Worm (Caenorhabditis elegans): Measurements from ENCODE around the gene klf-2.

klf-2 gene

DNA sequence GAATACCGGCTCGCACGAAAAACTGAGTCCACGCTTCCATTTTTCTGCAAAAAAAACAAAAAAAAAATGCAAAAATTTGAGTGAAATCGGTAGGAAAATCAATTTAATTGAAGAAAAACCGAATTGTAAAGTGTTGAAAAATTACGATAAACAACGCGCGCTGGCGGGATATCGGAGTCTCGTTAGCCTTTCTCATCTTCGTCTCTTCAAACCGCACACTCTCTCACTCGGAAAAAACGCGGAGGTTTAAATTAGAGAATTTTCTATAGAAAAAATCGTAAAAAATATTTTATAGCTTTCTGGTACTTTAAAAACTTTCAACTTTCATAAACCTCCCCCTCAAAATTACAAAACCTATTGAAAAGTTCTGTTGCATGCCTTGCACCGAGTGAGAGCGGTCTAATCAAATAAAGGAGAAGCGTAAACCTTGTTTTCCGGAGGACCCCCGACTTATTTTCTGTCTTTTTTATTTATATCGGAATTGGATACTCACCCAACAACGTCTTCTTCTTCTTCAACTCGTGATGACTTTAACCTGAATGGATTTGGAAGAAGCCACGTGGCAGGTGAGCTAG, 18.6 kb downstream of the klf-2 start, which contains the start of the genes F53F8.5 and F53F8.6 (continued):
- TF ChIP-seq lin-39 (tag; optimal IDR thresholded peaks at IDR 0.05) (no peak), sem-4 (tag; optimal IDR thresholded peaks at IDR 0.05) (no peak), nhr-25 (tag; optimal IDR thresholded peaks at IDR 0.05) (no peak), aly-2 (tag; optimal IDR thresholded peaks at IDR 0.05) (no peak), nhr-77 (tag; optimal IDR thresholded peaks at IDR 0.05) (no peak)

DNA sequence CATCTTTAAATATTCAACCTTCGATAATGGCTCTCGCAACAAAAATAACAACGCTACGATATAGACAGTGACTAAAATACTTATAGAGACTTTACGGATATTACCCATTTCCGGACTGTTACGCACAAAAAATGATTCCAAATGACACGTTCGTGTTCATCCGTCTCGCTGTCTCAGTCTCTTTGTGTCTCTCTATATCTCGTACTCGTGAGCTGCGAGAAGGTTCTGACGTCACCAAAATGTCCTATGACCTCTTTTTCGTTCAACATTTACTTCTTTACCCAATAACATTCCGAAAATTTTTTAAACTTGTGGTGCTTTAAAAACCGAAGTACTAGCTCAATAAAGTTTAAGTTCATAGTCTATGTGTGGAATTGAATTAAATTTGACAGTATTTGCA, 24.7 kb downstream of the klf-2 start:
- TF ChIP-seq nhr-77 (tag; optimal IDR thresholded peaks at IDR 0.05), result no peak
- no peak for TF ChIP-seq Y55F3AM.14 (GFP tag; optimal IDR thresholded peaks at IDR 0.05)
- peak; percentile 66 for TF ChIP-seq C34F6.9 (tag; optimal IDR thresholded peaks at IDR 0.05)
- TF ChIP-seq nhr-237 (tag; optimal IDR thresholded peaks at IDR 0.05), result no peak
- TF ChIP-seq alr-1 (tag; optimal IDR thresholded peaks at IDR 0.05), result no peak
- TF ChIP-seq snpc-4 (tag; optimal IDR thresholded peaks at IDR 0.05), result no peak
- no peak for TF ChIP-seq nhr-12 (tag; optimal IDR thresholded peaks at IDR 0.05)
- TF ChIP-seq ztf-4 (tag; optimal IDR thresholded peaks at IDR 0.05), result peak; percentile 56
- TF ChIP-seq crh-2 (tag; optimal IDR thresholded peaks at IDR 0.05), result peak; percentile 68
- TF ChIP-seq sem-4 (tag; optimal IDR thresholded peaks at IDR 0.05), result peak; percentile 7
- no peak for TF ChIP-seq nhr-21 (tag; optimal IDR thresholded peaks at IDR 0.05)
- no peak for TF ChIP-seq nhr-10 (tag; optimal IDR thresholded peaks at IDR 0.05)
- TF ChIP-seq mbf-1 (tag; optimal IDR thresholded peaks at IDR 0.05), result no peak
- peak; percentile 68 for TF ChIP-seq nhr-129 (tag; optimal IDR thresholded peaks at IDR 0.05)
- TF ChIP-seq fos-1 (tag; optimal IDR thresholded peaks at IDR 0.05), result no peak
- no peak for TF ChIP-seq nhr-11 (tag; optimal IDR thresholded peaks at IDR 0.05)
- no peak for TF ChIP-seq elt-1 (tag; optimal IDR thresholded peaks at IDR 0.05)
- no peak for TF ChIP-seq egl-27 (tag; optimal IDR thresholded peaks at IDR 0.05)
- peak; percentile 48 for TF ChIP-seq sma-9 (GFP tag; optimal IDR thresholded peaks at IDR 0.05)
- no peak for TF ChIP-seq sma-9 (tag; optimal IDR thresholded peaks at IDR 0.05)
- no peak for TF ChIP-seq dmd-4 (tag; optimal IDR thresholded peaks at IDR 0.05)
- TF ChIP-seq skn-1 (tag; optimal IDR thresholded peaks at IDR 0.05), result no peak
- TF ChIP-seq lsy-2 (tag; optimal IDR thresholded peaks at IDR 0.05), result peak in 1 of 2 experiments; percentile 48
- TF ChIP-seq peb-1 (tag; optimal IDR thresholded peaks at IDR 0.05), result no peak
- TF ChIP-seq aly-2 (tag; optimal IDR thresholded peaks at IDR 0.05), result no peak
- no peak for TF ChIP-seq nhr-6 (tag; optimal IDR thresholded peaks at IDR 0.05)
- TF ChIP-seq ZK546.5 (tag; optimal IDR thresholded peaks at IDR 0.05), result no peak
- no peak for TF ChIP-seq F13H6.1 (tag; optimal IDR thresholded peaks at IDR 0.05)
- no peak for TF ChIP-seq lin-11 (tag; optimal IDR thresholded peaks at IDR 0.05)

DNA sequence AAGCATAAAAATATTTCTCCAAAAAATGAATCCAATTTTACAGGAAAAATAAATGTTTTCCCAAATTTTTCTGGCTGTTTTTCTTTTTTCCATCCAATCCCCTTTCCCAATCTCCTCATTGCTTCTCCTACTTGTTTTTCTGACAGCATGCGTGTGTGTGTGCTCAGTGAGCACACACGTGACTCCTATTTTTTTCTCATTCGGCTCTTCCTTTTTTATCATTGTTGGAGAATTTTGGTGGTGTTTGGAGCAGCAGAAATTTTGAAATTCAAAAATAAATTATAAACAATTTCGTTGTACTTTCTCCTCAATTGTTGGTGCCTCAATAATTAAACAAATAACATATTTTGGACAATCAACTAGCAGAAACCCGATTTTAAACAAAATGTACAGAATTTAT, 25.2 kb downstream of the klf-2 start:
- TF ChIP-seq nhr-10 (tag; optimal IDR thresholded peaks at IDR 0.05), result no peak
- no peak for TF ChIP-seq nhr-23 (tag; optimal IDR thresholded peaks at IDR 0.05)
- TF ChIP-seq mab-5 (tag; optimal IDR thresholded peaks at IDR 0.05), result no peak
- no peak for TF ChIP-seq ztf-1 (GFP tag; conservative IDR thresholded peaks at IDR 0.05)
- no peak for TF ChIP-seq blmp-1 (tag; optimal IDR thresholded peaks at IDR 0.05; ENCODE audit: insufficient read depth)
- peak in 1 of 2 experiments; percentile 32 for TF ChIP-seq lsy-2 (tag; optimal IDR thresholded peaks at IDR 0.05)
- TF ChIP-seq nhr-11 (tag; optimal IDR thresholded peaks at IDR 0.05), result no peak
- peak; percentile 4 for TF ChIP-seq nhr-129 (tag; optimal IDR thresholded peaks at IDR 0.05)
- TF ChIP-seq mbf-1 (tag; optimal IDR thresholded peaks at IDR 0.05), result no peak
- TF ChIP-seq unc-55 (GFP tag; optimal IDR thresholded peaks at IDR 0.05), result peak; percentile 47
- TF ChIP-seq C34F6.9 (tag; optimal IDR thresholded peaks at IDR 0.05), result peak; percentile 14
- no peak for TF ChIP-seq ama-1 (optimal IDR thresholded peaks at IDR 0.05)
- no peak for TF ChIP-seq F13H6.1 (tag; optimal IDR thresholded peaks at IDR 0.05)
- TF ChIP-seq mdl-1 (tag; optimal IDR thresholded peaks at IDR 0.05), result peak in 1 of 2 experiments; percentile 56

DNA sequence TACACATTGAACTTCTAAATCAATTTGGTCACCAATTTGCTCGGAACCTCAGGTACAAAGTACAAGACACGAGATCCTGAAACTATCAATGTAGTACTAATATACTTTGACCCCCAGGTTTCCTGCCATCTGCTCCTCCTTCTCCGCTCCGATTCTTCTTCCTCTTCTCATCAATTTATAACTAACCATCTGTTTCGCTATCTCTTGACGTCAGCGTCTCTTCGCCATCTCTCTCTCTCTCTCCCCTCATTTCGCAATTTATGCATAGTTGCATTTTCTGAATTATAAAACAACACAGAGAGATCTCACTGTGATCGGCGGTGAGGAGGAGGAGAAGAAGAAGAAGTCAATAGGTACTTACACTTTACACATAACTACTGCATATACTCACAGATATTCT, 26.2 kb downstream of the klf-2 start:
- TF ChIP-seq C34F6.9 (tag; optimal IDR thresholded peaks at IDR 0.05) (peak; percentile 59), sem-4 (tag; optimal IDR thresholded peaks at IDR 0.05) (peak; percentile 22), nhr-6 (tag; optimal IDR thresholded peaks at IDR 0.05) (peak; percentile 36), skn-1 (tag; optimal IDR thresholded peaks at IDR 0.05) (no peak), nhr-237 (tag; optimal IDR thresholded peaks at IDR 0.05) (no peak), nhr-129 (tag; optimal IDR thresholded peaks at IDR 0.05) (peak; percentile 86), ama-1 (optimal IDR thresholded peaks at IDR 0.05) (peak; percentile 14), sma-9 (GFP tag; optimal IDR thresholded peaks at IDR 0.05) (peak; percentile 73), sma-9 (tag; optimal IDR thresholded peaks at IDR 0.05) (no peak), F13H6.1 (tag; optimal IDR thresholded peaks at IDR 0.05) (peak; percentile 6), ceh-82 (tag; optimal IDR thresholded peaks at IDR 0.05) (no peak), lsy-2 (tag; optimal IDR thresholded peaks at IDR 0.05) (peak in 1 of 2 experiments; percentile 41), mab-5 (tag; optimal IDR thresholded peaks at IDR 0.05) (peak; percentile 50), lin-13 (GFP tag; optimal IDR thresholded peaks at IDR 0.05) (peak; percentile 20), unc-55 (GFP tag; optimal IDR thresholded peaks at IDR 0.05) (peak; percentile 80)
